Fruit fly (Drosophila melanogaster) whole organism, pupa: Measurements from ENCODE around the gene CG18130.

Source experiments
- CG12605 ChIP-seq: fragments of 200-800 bp; sonication (Bioruptor generic); IDR thresholded peaks from 2 replicates; pipeline ENCODE4 v1.3.6; 2022; ENCODE audit warnings: missing biosample characterization, missing genetic modification characterization
- CG15710 ChIP-seq: fragments of 200-800 bp; sonication (Bioruptor generic); optimal IDR thresholded peaks from 2 replicates; lab custom pipeline; 2018; ENCODE audit warnings: missing biosample characterization, mild to moderate bottlenecking, missing genetic modification characterization, moderate library complexity
- CG17806 ChIP-seq: fragments of 200-800 bp; sonication (Bioruptor generic); optimal IDR thresholded peaks from 2 replicates; lab custom pipeline; 2018; ENCODE audit warnings: missing biosample characterization, mild to moderate bottlenecking, missing genetic modification characterization, moderate library complexity
- CG8301 ChIP-seq: fragments of 200-800 bp; sonication (Bioruptor generic); optimal IDR thresholded peaks from 2 replicates; lab custom pipeline; 2018; ENCODE audit warnings: missing biosample characterization, mild to moderate bottlenecking, missing genetic modification characterization
- EcR ChIP-seq: fragments of 200-800 bp; sonication (Bioruptor generic); optimal IDR thresholded peaks from 3 replicates; lab custom pipeline; 2019; ENCODE audit warnings: missing biosample characterization, missing genetic modification characterization, mild to moderate bottlenecking, moderate library complexity, missing genetic modification reagents
- Pif1A ChIP-seq: fragments of 200-800 bp; sonication (Bioruptor generic); optimal IDR thresholded peaks from 3 replicates; lab custom pipeline; 2016; ENCODE audit warnings: missing biosample characterization, missing genetic modification characterization
- Pif1B ChIP-seq: fragments of 200-800 bp; sonication (Bioruptor generic); optimal IDR thresholded peaks from 3 replicates; lab custom pipeline; 2016; ENCODE audit warnings: missing biosample characterization, missing genetic modification characterization
- gl ChIP-seq: fragments of 200-800 bp; sonication (Bioruptor generic); optimal IDR thresholded peaks from 2 replicates; lab custom pipeline; 2018; ENCODE audit warnings: missing biosample characterization, mild to moderate bottlenecking, missing genetic modification characterization
- rn ChIP-seq: fragments of 200-800 bp; sonication (Bioruptor generic); IDR thresholded peaks from 2 replicates; pipeline ENCODE4 v1.3.6; 2022; ENCODE audit warnings: missing biosample characterization, missing genetic modification characterization

DNA sequence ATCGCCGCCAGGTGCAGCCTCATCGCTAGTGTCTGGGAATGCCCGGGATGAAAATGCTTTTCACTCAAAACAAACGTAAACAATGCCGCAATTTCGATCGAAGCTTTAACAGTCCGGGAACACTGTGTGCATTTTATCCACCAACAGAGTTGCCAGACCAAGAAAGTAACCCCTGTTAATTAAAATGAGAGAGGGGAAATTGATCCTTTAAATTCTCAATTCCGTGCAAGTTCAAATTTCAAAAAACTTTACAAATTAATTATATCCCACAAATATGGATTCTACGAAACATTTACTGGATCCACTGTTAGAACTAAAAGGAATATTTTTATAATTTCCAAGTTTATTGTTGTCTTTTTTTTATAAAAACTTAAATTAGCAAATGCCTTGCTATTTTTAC is 4.9 kb downstream of the CG18130 start, which contains the start of gene gd:
- TF ChIP-seq CG17806 (tag; lab: Kevin White, UChicago) (no peak), Pif1B (GFP tag; lab: Kevin White, UChicago) (no peak), rn (no peak), CG12605 (GFP tag; lab: Robert Waterston, UW) (no peak), Pif1A (no peak), CG15710 (tag; lab: Kevin White, UChicago) (no peak), CG8301 (tag; lab: Kevin White, UChicago) (no peak), gl (tag; lab: Kevin White, UChicago) (no peak), EcR (GFP tag; lab: Kevin White, UChicago) (no peak)
